Fruit fly (Drosophila melanogaster) whole organism, embryonic: ENCODE data around the gene ArfGAP1.
A peak's percentile ranks its signal among the peaks of the same experiment; 100 is the strongest.

Experiments used
- Abd-B ChIP-seq: fragments of 200-800 bp; sonication (Bioruptor generic); optimal IDR thresholded peaks from 2 replicates; lab custom pipeline; 2018; ENCODE audit warnings: missing biosample characterization, mild to moderate bottlenecking, missing genetic modification characterization, moderate library complexity
- Atf-2 ChIP-seq: fragments of 200-800 bp; sonication (Bioruptor generic); optimal IDR thresholded peaks from 2 replicates; lab custom pipeline; 2016; ENCODE audit warnings: missing biosample characterization, missing genetic modification characterization
- CG10366 ChIP-seq: fragments of 200-800 bp; sonication (Bioruptor generic); IDR thresholded peaks from 2 replicates; pipeline ENCODE4 v1.3.6; 2022; ENCODE audit warnings: missing biosample characterization, missing genetic modification characterization
- CG11093 ChIP-seq: fragments of 200-800 bp; sonication (Bioruptor generic); IDR thresholded peaks from 3 replicates; pipeline ENCODE4 v1.3.6; 2022; ENCODE audit warnings: missing biosample characterization, missing genetic modification characterization
- CG11504 ChIP-seq: fragments of 200-800 bp; sonication (Bioruptor generic); optimal IDR thresholded peaks from 3 replicates; lab custom pipeline; 2019; ENCODE audit warnings: missing biosample characterization, mild to moderate bottlenecking, missing genetic modification characterization, moderate library complexity
- CG11695 ChIP-seq: fragments of 200-800 bp; sonication (Bioruptor generic); IDR thresholded peaks from 3 replicates; pipeline ENCODE4 v1.3.6; 2022; ENCODE audit warnings: missing biosample characterization, missing genetic modification characterization
- CG12219 ChIP-seq: fragments of 200-800 bp; sonication (Bioruptor generic); optimal IDR thresholded peaks from 3 replicates; lab custom pipeline; 2018; ENCODE audit warnings: missing biosample characterization, mild to moderate bottlenecking, missing genetic modification characterization
- CG12236 ChIP-seq: fragments of 200-800 bp; sonication (Bioruptor generic); optimal IDR thresholded peaks from 2 replicates; lab custom pipeline; 2016; ENCODE audit warnings: missing biosample characterization, missing genetic modification characterization
- CG13624 ChIP-seq: fragments of 200-800 bp; sonication (Bioruptor generic); optimal IDR thresholded peaks from 2 replicates; lab custom pipeline; 2016; ENCODE audit warnings: missing biosample characterization, missing genetic modification characterization
- CG17328 ChIP-seq: fragments of 200-800 bp; sonication (Bioruptor generic); IDR thresholded peaks from 2 replicates; pipeline ENCODE4 v1.3.6; 2022; ENCODE audit warnings: missing biosample characterization, missing genetic modification characterization
- CG17361 ChIP-seq: fragments of 200-800 bp; sonication (Bioruptor generic); IDR thresholded peaks from 3 replicates; pipeline ENCODE4 v1.3.6; 2022; ENCODE audit warnings: missing biosample characterization, missing genetic modification characterization
- CG18262 ChIP-seq: fragments of 200-800 bp; optimal IDR thresholded peaks from 3 replicates; lab custom pipeline; 2019; ENCODE audit warnings: missing biosample characterization, mild to moderate bottlenecking, missing genetic modification characterization, moderate library complexity
- CG2199 ChIP-seq: fragments of 200-800 bp; sonication (Bioruptor generic); IDR thresholded peaks from 3 replicates; pipeline ENCODE4 v1.3.6; 2022; ENCODE audit warnings: missing biosample characterization, missing genetic modification characterization
- CG2712 ChIP-seq: fragments of 200-800 bp; optimal IDR thresholded peaks from 3 replicates; lab custom pipeline; 2019; ENCODE audit warnings: missing biosample characterization, mild to moderate bottlenecking, missing genetic modification characterization, moderate library complexity
- CG3163 ChIP-seq: fragments of 200-800 bp; sonication (Bioruptor generic); optimal IDR thresholded peaks from 3 replicates; lab custom pipeline; 2016; ENCODE audit warnings: missing biosample characterization, missing genetic modification characterization
- CG3847 ChIP-seq: fragments of 200-800 bp; sonication (Bioruptor generic); IDR thresholded peaks from 2 replicates; pipeline ENCODE4 v1.3.6; 2022; ENCODE audit warnings: missing biosample characterization, missing genetic modification characterization
- CG7271 ChIP-seq: fragments of 200-800 bp; sonication (Bioruptor generic); optimal IDR thresholded peaks from 2 replicates; lab custom pipeline; 2018; ENCODE audit warnings: missing biosample characterization, mild to moderate bottlenecking, missing genetic modification characterization, moderate library complexity
- CrebB ChIP-seq: fragments of 200-800 bp; sonication (Bioruptor generic); optimal IDR thresholded peaks from 3 replicates; lab custom pipeline; 2018; ENCODE audit warnings: missing biosample characterization, mild to moderate bottlenecking, missing genetic modification characterization
- HLH3B ChIP-seq: fragments of 200-800 bp; sonication (Bioruptor generic); IDR thresholded peaks from 2 replicates; pipeline ENCODE4 v1.3.6; 2022; ENCODE audit warnings: missing biosample characterization, missing genetic modification characterization
- Hand ChIP-seq: fragments of 200-800 bp; sonication (Bioruptor generic); optimal IDR thresholded peaks from 2 replicates; lab custom pipeline; 2017; ENCODE audit warnings: mild to moderate bottlenecking, missing biosample characterization, missing genetic modification reagents, missing genetic modification characterization
- HmgZ ChIP-seq: fragments of 200-800 bp; sonication (Bioruptor generic); optimal IDR thresholded peaks from 2 replicates; lab custom pipeline; 2018; ENCODE audit warnings: missing biosample characterization, mild to moderate bottlenecking, missing genetic modification characterization
- Hmx ChIP-seq: fragments of 200-800 bp; sonication (Bioruptor generic); optimal IDR thresholded peaks from 2 replicates; lab custom pipeline; 2016; ENCODE audit warnings: missing biosample characterization, missing genetic modification characterization
- MTF-1 ChIP-seq: fragments of 200-800 bp; sonication (Bioruptor generic); optimal IDR thresholded peaks from 2 replicates; lab custom pipeline; 2018; ENCODE audit warnings: missing biosample characterization, mild to moderate bottlenecking, missing genetic modification characterization, borderline replicate concordance
- Nf-YB ChIP-seq: fragments of 200-800 bp; sonication (Bioruptor generic); optimal IDR thresholded peaks from 3 replicates; lab custom pipeline; 2019; ENCODE audit warnings: missing biosample characterization, mild to moderate bottlenecking, missing genetic modification characterization, moderate library complexity
- Opbp ChIP-seq: fragments of 200-800 bp; sonication (Bioruptor generic); IDR thresholded peaks from 3 replicates; pipeline ENCODE4 v1.3.6; 2022; ENCODE audit warnings: missing biosample characterization, missing genetic modification characterization; ENCODE audit not compliant: partially characterized antibody
- Sox100B ChIP-seq: fragments of 200-800 bp; sonication (Bioruptor generic); optimal IDR thresholded peaks from 3 replicates; lab custom pipeline; 2018; ENCODE audit warnings: missing biosample characterization, mild to moderate bottlenecking, missing genetic modification characterization
- Taf1 ChIP-seq: fragments of 200-800 bp; sonication (Bioruptor generic); IDR thresholded peaks from 2 replicates; pipeline ENCODE4 v1.3.6; 2022; ENCODE audit warnings: missing biosample characterization, missing genetic modification characterization
- Trl ChIP-seq, 3 experiments: fragments of >200 bp in 2 of 3; fragments of 200-800 bp in 1 of 3; sonication (Bioruptor generic) in 1 of 3; optimal IDR thresholded peaks; 2 replicates in 1 of 3; 3 replicates in 2 of 3; lab custom pipeline; 2016 to 2017; ENCODE audit warnings: missing biosample characterization in 1 of 3, missing genetic modification characterization in 1 of 3
- bcd ChIP-seq: fragments of 200-800 bp; sonication (Bioruptor generic); optimal IDR thresholded peaks from 2 replicates; lab custom pipeline; 2017; ENCODE audit warnings: missing biosample characterization, mild to moderate bottlenecking, missing genetic modification characterization
- bsh ChIP-seq, 2 experiments: fragments of 200-800 bp; sonication (Bioruptor generic); optimal IDR thresholded peaks; 2 replicates each; lab custom pipeline; 2017 to 2018; ENCODE audit warnings: mild to moderate bottlenecking in 2 of 2, missing biosample characterization in 2 of 2, missing genetic modification characterization in 2 of 2, moderate library complexity in 1 of 2
- crol ChIP-seq: fragments of 200-800 bp; sonication (Bioruptor generic); IDR thresholded peaks from 2 replicates; pipeline ENCODE4 v1.3.6; 2022; ENCODE audit warnings: missing biosample characterization, missing genetic modification characterization
- danr ChIP-seq: fragments of 200-800 bp; sonication (Bioruptor generic); IDR thresholded peaks from 2 replicates; pipeline ENCODE4 v1.3.6; 2022; ENCODE audit warnings: missing biosample characterization, missing genetic modification characterization
- dmrt99B ChIP-seq: fragments of 200-800 bp; sonication (Bioruptor generic); optimal IDR thresholded peaks from 2 replicates; lab custom pipeline; 2018; ENCODE audit warnings: missing biosample characterization, mild to moderate bottlenecking, missing genetic modification characterization, moderate library complexity
- dysf ChIP-seq: fragments of 200-800 bp; sonication (Bioruptor generic); IDR thresholded peaks from 3 replicates; pipeline ENCODE4 v1.3.6; 2022; ENCODE audit warnings: missing biosample characterization, missing genetic modification characterization
- eve ChIP-seq, 2 experiments: fragments of >200 bp; optimal IDR thresholded peaks; 2 replicates each; lab custom pipeline; 2017; ENCODE audit warnings: missing biosample characterization in 2 of 2, missing genetic modification characterization in 2 of 2
- fd3F ChIP-seq: fragments of 200-800 bp; sonication (Bioruptor generic); optimal IDR thresholded peaks from 2 replicates; lab custom pipeline; 2018; ENCODE audit warnings: missing biosample characterization, mild to moderate bottlenecking, missing genetic modification characterization, moderate library complexity
- fd64A ChIP-seq: fragments of 200-800 bp; sonication (Bioruptor generic); optimal IDR thresholded peaks from 3 replicates; lab custom pipeline; 2018; ENCODE audit warnings: missing biosample characterization, mild to moderate bottlenecking, missing genetic modification characterization
- gcm ChIP-seq: fragments of 200-800 bp; sonication (Bioruptor generic); optimal IDR thresholded peaks from 2 replicates; lab custom pipeline; 2019; ENCODE audit warnings: missing biosample characterization, mild to moderate bottlenecking, missing genetic modification characterization, moderate library complexity
- hth ChIP-seq: fragments of >200 bp; optimal IDR thresholded peaks from 2 replicates; lab custom pipeline; 2017; ENCODE audit warnings: inconsistent platforms
- insv ChIP-seq, 2 experiments: fragments of 200-800 bp; sonication (Bioruptor generic); optimal IDR thresholded peaks; 3 replicates each; lab custom pipeline; 2016 to 2018; ENCODE audit warnings: missing biosample characterization in 2 of 2, missing genetic modification characterization in 2 of 2
- jing ChIP-seq: fragments of 200-800 bp; sonication (Bioruptor generic); optimal IDR thresholded peaks from 2 replicates; lab custom pipeline; 2018; ENCODE audit warnings: missing biosample characterization, mild to moderate bottlenecking, missing genetic modification characterization
- mam ChIP-seq: fragments of 200-800 bp; sonication (Bioruptor generic); optimal IDR thresholded peaks from 3 replicates; lab custom pipeline; 2016; ENCODE audit warnings: missing biosample characterization, missing genetic modification characterization
- pho ChIP-seq: fragments of 200-800 bp; sonication (Bioruptor generic); optimal IDR thresholded peaks from 2 replicates; lab custom pipeline; 2016; ENCODE audit warnings: missing biosample characterization, missing genetic modification characterization
- ro ChIP-seq: fragments of 200-800 bp; sonication (Bioruptor generic); IDR thresholded peaks from 2 replicates; pipeline ENCODE4 v1.3.6; 2022; ENCODE audit warnings: missing biosample characterization, missing genetic modification characterization
- tll ChIP-seq, 2 experiments: fragments of 200-800 bp in 1 of 2; fragments of >200 bp in 1 of 2; sonication (Bioruptor generic) in 1 of 2; optimal IDR thresholded peaks; 2 replicates each; lab custom pipeline; 2017 to 2019; ENCODE audit warnings: missing biosample characterization in 2 of 2, missing genetic modification characterization in 2 of 2, mild to moderate bottlenecking in 1 of 2, moderate library complexity in 1 of 2
- tup ChIP-seq: fragments of 200-800 bp; sonication (Bioruptor generic); optimal IDR thresholded peaks from 2 replicates; lab custom pipeline; 2016; ENCODE audit warnings: missing biosample characterization, mild to moderate bottlenecking, missing genetic modification characterization, moderate library complexity
- twi ChIP-seq: fragments of 200-800 bp; optimal IDR thresholded peaks from 2 replicates; lab custom pipeline; 2019; ENCODE audit warnings: missing biosample characterization, mild to moderate bottlenecking, missing genetic modification characterization, moderate library complexity
- zen2 ChIP-seq: fragments of 200-800 bp; sonication (Bioruptor generic); IDR thresholded peaks from 3 replicates; pipeline ENCODE4 v1.3.6; 2022; ENCODE audit warnings: missing biosample characterization, missing genetic modification characterization; ENCODE audit not compliant: partially characterized antibody
- zf30C ChIP-seq: fragments of 200-800 bp; sonication (Bioruptor generic); optimal IDR thresholded peaks from 3 replicates; lab custom pipeline; 2018; ENCODE audit warnings: missing biosample characterization, mild to moderate bottlenecking, missing genetic modification characterization

The ArfGAP1 gene

DNA sequence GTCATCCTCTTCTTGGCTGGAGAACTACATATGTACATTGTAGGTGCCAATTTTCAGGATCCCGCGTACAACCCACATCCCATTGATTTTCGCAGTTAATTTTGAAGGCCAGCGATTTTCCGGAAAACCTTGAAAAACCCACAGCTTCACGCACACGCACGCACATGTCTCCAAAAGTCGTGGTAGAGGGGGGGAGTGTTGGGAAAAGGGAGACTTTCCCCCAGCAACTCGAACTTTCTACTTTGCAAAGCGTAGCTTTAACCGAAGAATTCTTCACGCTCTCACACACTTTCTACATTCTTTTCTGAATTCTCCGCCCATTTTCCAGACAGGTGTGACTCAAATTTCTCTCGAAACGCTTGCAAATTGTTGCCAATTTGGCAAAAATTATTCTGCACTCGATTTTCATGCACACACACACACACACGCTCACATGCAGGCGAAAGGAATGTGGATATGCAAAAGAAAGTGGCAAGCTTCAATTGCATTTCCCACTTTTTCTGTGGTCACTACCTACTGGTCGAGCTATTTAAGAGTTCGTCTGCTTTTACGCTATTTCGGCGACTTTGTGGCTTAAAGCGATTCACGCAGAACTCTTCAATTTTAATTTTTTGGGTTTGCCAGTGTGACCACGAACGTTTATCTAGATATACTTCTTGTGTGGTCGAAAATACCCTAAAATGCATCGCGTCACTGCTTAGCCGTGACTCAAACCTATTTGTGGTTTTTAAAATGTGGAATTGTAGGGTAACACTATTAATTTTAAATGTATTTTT, 3.0 kb downstream of the ArfGAP1 start, which contains the start of gene SCaMC (continued):
- TF ChIP-seq CG12219 (GFP tag; lab: Kevin White, UChicago), result no peak
- no peak for TF ChIP-seq Nf-YB (GFP tag; lab: Kevin White, UChicago)
- TF ChIP-seq CG11504 (tag; lab: Kevin White, UChicago), result no peak
- TF ChIP-seq CG17328 (GFP tag; lab: Robert Waterston, UW), result no peak
- no peak for TF ChIP-seq mam (GFP tag; lab: Kevin White, UChicago)
- peak in 1 of 2 experiments; percentile 75 for TF ChIP-seq insv (GFP tag; optimal IDR thresholded peaks at IDR 0.05; lab: Kevin White, UChicago)
- TF ChIP-seq danr (GFP tag; lab: Robert Waterston, UW), result no peak
- TF ChIP-seq HLH3B (GFP tag; lab: Robert Waterston, UW), result no peak
- TF ChIP-seq Hmx, result no peak
- no peak for TF ChIP-seq Hand (GFP tag; lab: Kevin White, UChicago)
- TF ChIP-seq dysf (GFP tag; lab: Robert Waterston, UW), result no peak
- no peak for TF ChIP-seq ro
- no peak for TF ChIP-seq jing
- TF ChIP-seq pho (GFP tag; lab: Kevin White, UChicago), result no peak
- TF ChIP-seq HmgZ, result peak; percentile 59
- peak; percentile 1 for TF ChIP-seq CG18262 (tag; lab: Kevin White, UChicago)
- TF ChIP-seq bcd (GFP tag; lab: Kevin White, UChicago), result no peak
- TF ChIP-seq MTF-1 (GFP tag; lab: Kevin White, UChicago), result no peak
- TF ChIP-seq CG11695 (GFP tag; lab: Robert Waterston, UW), result no peak
- peak; percentile 62 for TF ChIP-seq crol (GFP tag; lab: Robert Waterston, UW)
- TF ChIP-seq CG2199 (GFP tag; lab: Robert Waterston, UW), result no peak
- TF ChIP-seq CG3847, result peak; percentile 55; the same call in 1 of the 2 replicates
- no peak for TF ChIP-seq twi (tag; lab: Kevin White, UChicago)
- no peak for TF ChIP-seq CG3163
- TF ChIP-seq zen2, result no peak
- no peak for TF ChIP-seq zf30C (GFP tag; lab: Kevin White, UChicago)
- TF ChIP-seq Trl (optimal IDR thresholded peaks at IDR 0.05; lab: Kevin White, UChicago), result no peak
- no peak for TF ChIP-seq Trl (GFP tag; optimal IDR thresholded peaks at IDR 0.05; lab: Kevin White, UChicago)
- no peak for TF ChIP-seq Taf1 (GFP tag; lab: Robert Waterston, UW)
- peak; percentile 56 for TF ChIP-seq CG2712
- peak; percentile 24 for TF ChIP-seq gcm (GFP tag; lab: Kevin White, UChicago)
- TF ChIP-seq CG17361 (GFP tag; lab: Robert Waterston, UW), result no peak
- TF ChIP-seq tup (GFP tag; lab: Kevin White, UChicago), result no peak
- no peak for TF ChIP-seq fd3F
- TF ChIP-seq CG12236 (GFP tag; lab: Kevin White, UChicago), result no peak
- no peak for TF ChIP-seq bsh (GFP tag; optimal IDR thresholded peaks at IDR 0.05; lab: Kevin White, UChicago)
- TF ChIP-seq Atf-2 (GFP tag; lab: Kevin White, UChicago), result no peak
- no peak for TF ChIP-seq Sox100B
- TF ChIP-seq CG7271 (tag; lab: Kevin White, UChicago), result no peak
- TF ChIP-seq CG13624, result peak; percentile 14
- TF ChIP-seq Abd-B (GFP tag; lab: Kevin White, UChicago), result peak; percentile 30
- TF ChIP-seq CrebB (tag; lab: Kevin White, UChicago), result peak; percentile 32
- no peak for TF ChIP-seq CG11093 (GFP tag; lab: Robert Waterston, UW)
- TF ChIP-seq Opbp (GFP tag; lab: Robert Waterston, UW), result peak; percentile 62; the same call in 2 of the 3 replicates
- TF ChIP-seq hth (lab: Kevin White, UChicago), result no peak
- TF ChIP-seq CG10366 (GFP tag; lab: Robert Waterston, UW), result no peak
- TF ChIP-seq tll (GFP tag; optimal IDR thresholded peaks at IDR 0.05; lab: Kevin White, UChicago), result peak in 1 of 2 experiments; percentile 16
- no peak for TF ChIP-seq eve (GFP tag; optimal IDR thresholded peaks at IDR 0.05; lab: Kevin White, UChicago)
- TF ChIP-seq dmrt99B (tag; lab: Kevin White, UChicago), result no peak
- no peak for TF ChIP-seq fd64A
